Worm (Caenorhabditis elegans) whole organism, midembryonic: ENCODE results near the gene sri-48.

ENCODE experiments used
- T22C8.4 ChIP-seq: fragments of 200-800 bp; sonication (Bioruptor generic); IDR thresholded peaks from 2 replicates; pipeline ENCODE4 v1.3.6; 2022; ENCODE audit warnings: missing genetic modification characterization, missing compliant biosample characterization
- cog-1 ChIP-seq: sonication (generic microtip); optimal IDR thresholded peaks from 2 replicates; lab custom pipeline; 2016; ENCODE audit warnings: missing genetic modification characterization, missing compliant biosample characterization
- flt-1 ChIP-seq: fragments of 200-800 bp; sonication (Bioruptor generic); IDR thresholded peaks from 2 replicates; pipeline ENCODE4 v1.3.6; 2022; ENCODE audit warnings: missing genetic modification characterization, missing compliant biosample characterization
- ref-1 ChIP-seq: fragments of 200-800 bp; sonication (Bioruptor generic); conservative IDR thresholded peaks from 2 replicates; pipeline ENCODE4 v1.3.6; 2022; ENCODE audit warnings: missing genetic modification reagents, missing genetic modification characterization, missing compliant biosample characterization
- tab-1 ChIP-seq: fragments of 200-800 bp; sonication (Bioruptor generic); IDR thresholded peaks from 2 replicates; pipeline ENCODE4 v1.3.6; 2022; ENCODE audit warnings: missing genetic modification characterization, missing compliant biosample characterization
- ztf-23 ChIP-seq: fragments of 200-800 bp; sonication (Bioruptor generic); IDR thresholded peaks from 2 replicates; pipeline ENCODE4 v1.3.6; 2022; ENCODE audit warnings: missing genetic modification reagents, missing genetic modification characterization, missing compliant biosample characterization

DNA sequence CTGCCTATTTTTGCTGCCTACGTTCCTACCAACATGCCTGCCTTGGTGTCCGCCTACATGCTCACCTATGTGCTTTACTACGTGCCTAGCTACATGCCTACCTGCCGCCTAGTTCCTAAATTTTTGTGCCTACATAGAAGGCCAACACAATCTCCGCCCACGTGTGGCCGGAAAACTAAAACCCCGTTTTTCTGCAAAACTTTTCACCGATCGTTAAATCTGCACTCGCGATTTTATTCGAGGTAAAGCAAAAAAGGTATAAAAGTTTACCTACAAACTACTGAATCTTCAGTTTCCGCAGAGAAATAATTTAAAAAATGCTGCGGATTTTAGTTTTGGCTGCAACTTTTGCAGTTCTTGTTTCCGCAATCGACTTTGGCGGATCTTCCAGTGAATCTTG lies 48.3 kb upstream of the sri-48 start, which contains the start of gene clec-124:
- TF ChIP-seq cog-1 (no peak), T22C8.4 (no peak), flt-1 (GFP tag; lab: Robert Waterston, UW) (no peak), ref-1 (GFP tag; lab: Robert Waterston, UW) (no peak), tab-1 (GFP tag; lab: Robert Waterston, UW) (no peak), ztf-23 (GFP tag; lab: Robert Waterston, UW) (no peak)
